Worm (Caenorhabditis elegans): Measurements from ENCODE around the gene luc-7L.

Gene luc-7L

ce11 chrII:7675752-7676151 lies 31.5 kb downstream of the luc-7L start (continued):
- TF ChIP-seq C06A6.2 (GFP tag; conservative IDR thresholded peaks at IDR 0.05) = no peak
- TF ChIP-seq egl-44 (GFP tag; IDR thresholded peaks at IDR 0.05) = no peak
- no peak for TF ChIP-seq chd-7 (tag; optimal IDR thresholded peaks at IDR 0.05)

ce11 chrII:7671705-7672104 lies 35.6 kb downstream of the luc-7L start, which contains the start of gene lir-1:
lir-1 (plus strand) TSS chrII:7672005.
- TF ChIP-seq dpff-1 (tag; optimal IDR thresholded peaks at IDR 0.05) (no peak), chd-7 (tag; optimal IDR thresholded peaks at IDR 0.05) (no peak), snpc-4 (GFP tag; optimal IDR thresholded peaks at IDR 0.05) (no peak), snpc-4 (tag; optimal IDR thresholded peaks at IDR 0.05) (no peak), nhr-90 (tag; optimal IDR thresholded peaks at IDR 0.05) (no peak)

- TF ChIP-seq F37B4.10 (GFP tag; IDR thresholded peaks at IDR 0.05) (no peak), F49E8.2 (tag; optimal IDR thresholded peaks at IDR 0.05; ENCODE audit: insufficient read depth) (no peak), chd-7 (tag; optimal IDR thresholded peaks at IDR 0.05) (no peak), madf-8 (GFP tag; conservative IDR thresholded peaks at IDR 0.05) (no peak), Y67H2A.10 (GFP tag; conservative IDR thresholded peaks at IDR 0.05) (no peak), madf-10 (tag; optimal IDR thresholded peaks at IDR 0.05) (no peak), C06A6.2 (GFP tag; conservative IDR thresholded peaks at IDR 0.05) (no peak), repo-1 (tag; optimal IDR thresholded peaks at IDR 0.05) (no peak), ceh-91 (GFP tag; IDR thresholded peaks at IDR 0.05) (no peak), ztf-3 (GFP tag; optimal IDR thresholded peaks at IDR 0.05) (no peak), bed-2 (GFP tag; IDR thresholded peaks at IDR 0.05) (no peak), Y53F4B.3 (GFP tag; IDR thresholded peaks at IDR 0.05) (no peak), C17E4.6 (GFP tag; IDR thresholded peaks at IDR 0.05) (no peak), nhr-90 (tag; optimal IDR thresholded peaks at IDR 0.05) (no peak), lin-35 (GFP tag; optimal IDR thresholded peaks at IDR 0.05) (no peak), Y79H2A.3 (GFP tag; conservative IDR thresholded peaks at IDR 0.05) (no peak), sea-2 (GFP tag; IDR thresholded peaks at IDR 0.05) (no peak), ztf-26 (tag; optimal IDR thresholded peaks at IDR 0.05) (no peak), rcor-1 (GFP tag; IDR thresholded peaks at IDR 0.05) (no peak)
Measured at ce11 chrII:7670039-7670438, 37.2 kb downstream of the luc-7L start.

ce11 chrII:7669409-7669808 lies 37.9 kb downstream of the luc-7L start:
- TF ChIP-seq hmg-1.2 (GFP tag; IDR thresholded peaks at IDR 0.05) (peak; percentile 65; the same call in 1 of the 2 replicates), pbrm-1 (GFP tag; IDR thresholded peaks at IDR 0.05) (0 out of 2 replicates have a peak, but pooled peaks have one; percentile 31), tbp1 (GFP tag; optimal IDR thresholded peaks at IDR 0.05) (no peak), lin-26 (GFP tag; IDR thresholded peaks at IDR 0.05) (no peak), ceh-79 (tag; optimal IDR thresholded peaks at IDR 0.05) (no peak), cebp-1 (GFP tag; IDR thresholded peaks at IDR 0.05) (no peak), cebp-1 (tag; optimal IDR thresholded peaks at IDR 0.05) (peak; percentile 52), snpc-4 (GFP tag; optimal IDR thresholded peaks at IDR 0.05) (no peak), snpc-4 (tag; optimal IDR thresholded peaks at IDR 0.05) (no peak), madf-3 (GFP tag; IDR thresholded peaks at IDR 0.05) (no peak), repo-1 (tag; optimal IDR thresholded peaks at IDR 0.05) (no peak), unc-62 (GFP tag; optimal IDR thresholded peaks at IDR 0.05) (no peak), B0035.1 (tag; optimal IDR thresholded peaks at IDR 0.05) (no peak), mcd-1 (GFP tag; IDR thresholded peaks at IDR 0.05) (0 out of 2 replicates have a peak, but pooled peaks have one; percentile 14), ztf-18 (tag; optimal IDR thresholded peaks at IDR 0.05) (no peak), F39B2.1 (GFP tag; IDR thresholded peaks at IDR 0.05) (no peak), B0261.1 (tag; optimal IDR thresholded peaks at IDR 0.05) (no peak), ekl-4 (GFP tag; IDR thresholded peaks at IDR 0.05) (no peak), ceh-27 (GFP tag; optimal IDR thresholded peaks at IDR 0.05) (peak; percentile 16), pha-4 (tag; optimal IDR thresholded peaks at IDR 0.05) (no peak), F37B4.10 (GFP tag; IDR thresholded peaks at IDR 0.05) (no peak)
